Worm (Caenorhabditis elegans): Measurements from ENCODE around the gene T28D9.11.
A peak's percentile ranks its signal among the peaks of the same experiment; 100 is the strongest.

T28D9.11 gene

DNA sequence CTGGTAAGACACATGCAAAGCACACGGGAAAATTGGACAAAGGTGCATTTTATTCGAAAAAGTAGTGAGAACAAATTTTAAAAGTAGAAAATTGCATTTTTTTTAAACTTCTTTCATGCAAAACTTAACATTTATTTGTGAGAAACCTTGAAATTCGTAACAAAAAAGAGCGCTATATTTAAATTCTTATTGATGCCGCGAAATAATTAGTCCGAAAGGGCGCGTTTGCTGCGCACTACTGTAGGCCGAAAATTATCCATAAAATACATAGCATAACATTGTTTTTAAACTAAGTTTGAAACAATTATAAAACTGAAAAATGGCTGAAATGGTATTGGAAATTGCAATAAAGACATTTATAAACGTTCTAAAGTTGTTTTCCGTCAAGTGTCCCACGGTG, 27.9 kb upstream of the T28D9.11 start:
- TF ChIP-seq lin-38 (GFP tag; IDR thresholded peaks at IDR 0.05) (peak; percentile 86), Y75B8A.6 (GFP tag; IDR thresholded peaks at IDR 0.05) (no peak), unc-130 (GFP tag; optimal IDR thresholded peaks at IDR 0.05) (peak; percentile 80)

DNA sequence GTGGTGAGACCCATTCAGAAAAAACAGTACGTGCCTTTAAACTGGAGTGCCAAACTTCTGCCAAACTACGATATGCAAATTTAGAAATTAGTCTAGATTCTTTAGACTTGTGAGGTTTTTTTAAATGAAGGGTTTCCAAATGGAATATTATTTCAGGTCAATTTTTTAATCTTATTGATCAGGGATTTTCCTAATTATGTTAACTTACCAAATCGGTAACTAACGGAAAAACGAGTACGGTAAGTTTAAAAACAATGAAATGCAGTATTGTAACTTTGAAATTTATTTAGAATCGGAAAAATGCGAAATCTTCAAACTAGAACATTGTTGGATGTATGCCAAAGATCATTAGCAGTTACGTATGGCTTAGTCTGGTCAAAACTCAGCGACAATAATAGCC, 24.5 kb upstream of the T28D9.11 start, which contains the start of gene C56E6.7:
Gene C56E6.7, plus strand, starts transcription at position 301 of the 400 bp plus-strand sequence.
- TF ChIP-seq nhr-48 (tag; optimal IDR thresholded peaks at IDR 0.05): no peak
- TF ChIP-seq mep-1 (tag; optimal IDR thresholded peaks at IDR 0.05): no peak
- TF ChIP-seq ztf-7 (tag; optimal IDR thresholded peaks at IDR 0.05): no peak
- no peak for TF ChIP-seq dmd-8 (GFP tag; IDR thresholded peaks at IDR 0.05)
- TF ChIP-seq ceh-82 (tag; optimal IDR thresholded peaks at IDR 0.05): no peak
- TF ChIP-seq unc-130 (GFP tag; optimal IDR thresholded peaks at IDR 0.05): no peak
- no peak for TF ChIP-seq F10B5.3 (tag; optimal IDR thresholded peaks at IDR 0.05)
- no peak for TF ChIP-seq zfp-2 (tag; optimal IDR thresholded peaks at IDR 0.05)
- no peak for TF ChIP-seq pha-4 (GFP tag; IDR thresholded peaks at IDR 0.05)
- TF ChIP-seq pha-4 (tag; optimal IDR thresholded peaks at IDR 0.05): no peak
- no peak for TF ChIP-seq lin-38 (GFP tag; IDR thresholded peaks at IDR 0.05)
- TF ChIP-seq nhr-111 (GFP tag; optimal IDR thresholded peaks at IDR 0.05): no peak
- no peak for TF ChIP-seq rbr-2 (tag; optimal IDR thresholded peaks at IDR 0.05)
- TF ChIP-seq lin-13 (GFP tag; optimal IDR thresholded peaks at IDR 0.05): no peak
- no peak for TF ChIP-seq snpc-4 (tag; optimal IDR thresholded peaks at IDR 0.05)
- TF ChIP-seq tag-97 (GFP tag; IDR thresholded peaks at IDR 0.05): no peak
- no peak for TF ChIP-seq zip-11 (GFP tag; IDR thresholded peaks at IDR 0.05)
- TF ChIP-seq attf-4 (tag; optimal IDR thresholded peaks at IDR 0.05): no peak
- no peak for TF ChIP-seq zfp-3 (GFP tag; conservative IDR thresholded peaks at IDR 0.05)

DNA sequence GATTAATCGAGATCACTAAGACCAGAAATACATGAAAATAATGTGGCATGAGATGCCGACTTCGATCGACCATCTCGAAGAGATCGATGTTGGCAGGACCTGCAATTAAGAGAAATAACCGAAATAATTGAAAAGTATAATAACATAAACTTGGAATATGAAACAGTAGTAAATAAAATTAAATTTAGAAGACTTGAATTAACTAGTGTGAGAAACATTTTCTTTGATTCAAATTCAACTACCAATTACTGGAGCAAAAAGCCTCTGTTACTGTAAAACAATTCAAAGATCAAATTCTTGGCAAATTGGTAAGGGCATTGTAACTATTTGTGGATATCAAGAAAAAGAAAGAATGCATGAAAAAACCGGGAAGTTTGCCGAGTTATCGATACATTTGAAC, 22.1 kb upstream of the T28D9.11 start, which contains the start of gene R05G9R.1:
Gene R05G9R.1, minus strand, starts transcription at position 101 of the 400 bp plus-strand sequence.
- TF ChIP-seq lin-39 (tag; optimal IDR thresholded peaks at IDR 0.05) (no peak), F49E8.2 (tag; optimal IDR thresholded peaks at IDR 0.05; ENCODE audit: borderline replicate concordance) (no peak), nhr-11 (tag; optimal IDR thresholded peaks at IDR 0.05) (no peak), ceh-28 (tag; optimal IDR thresholded peaks at IDR 0.05) (no peak), daf-16 (GFP tag; optimal IDR thresholded peaks at IDR 0.05) (no peak), daf-16 (tag; optimal IDR thresholded peaks at IDR 0.05) (no peak), ama-1 (optimal IDR thresholded peaks at IDR 0.05) (no peak)

DNA sequence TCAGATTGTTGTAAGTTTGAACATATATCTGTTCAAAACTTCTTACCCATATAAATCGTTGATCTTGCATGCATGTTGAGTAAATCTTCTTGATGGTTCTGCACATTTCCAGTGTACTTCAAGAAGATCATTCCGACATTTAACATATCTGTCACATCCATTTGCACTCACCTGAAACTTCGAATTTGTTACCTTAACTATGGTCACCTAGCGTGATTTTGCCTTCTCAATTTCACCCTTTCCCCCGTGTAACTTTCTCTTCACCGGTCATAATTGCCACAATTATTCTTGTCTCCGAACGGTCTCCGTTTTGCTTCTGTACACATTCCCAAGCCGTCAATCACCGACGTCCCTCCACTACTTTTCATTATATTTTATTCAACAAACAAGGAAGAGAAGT, 21.6 kb upstream of the T28D9.11 start:
- TF ChIP-seq ZK546.5 (tag; optimal IDR thresholded peaks at IDR 0.05) (no peak), zfp-3 (GFP tag; conservative IDR thresholded peaks at IDR 0.05) (no peak), unc-62 (GFP tag; optimal IDR thresholded peaks at IDR 0.05 in 1 of 2) (peak in 1 of 2 experiments; percentile 94), unc-62 (tag; optimal IDR thresholded peaks at IDR 0.05) (no peak), dmd-9 (GFP tag; IDR thresholded peaks at IDR 0.05) (no peak), php-3 (GFP tag; IDR thresholded peaks at IDR 0.05) (no peak), attf-4 (tag; optimal IDR thresholded peaks at IDR 0.05) (no peak)

DNA sequence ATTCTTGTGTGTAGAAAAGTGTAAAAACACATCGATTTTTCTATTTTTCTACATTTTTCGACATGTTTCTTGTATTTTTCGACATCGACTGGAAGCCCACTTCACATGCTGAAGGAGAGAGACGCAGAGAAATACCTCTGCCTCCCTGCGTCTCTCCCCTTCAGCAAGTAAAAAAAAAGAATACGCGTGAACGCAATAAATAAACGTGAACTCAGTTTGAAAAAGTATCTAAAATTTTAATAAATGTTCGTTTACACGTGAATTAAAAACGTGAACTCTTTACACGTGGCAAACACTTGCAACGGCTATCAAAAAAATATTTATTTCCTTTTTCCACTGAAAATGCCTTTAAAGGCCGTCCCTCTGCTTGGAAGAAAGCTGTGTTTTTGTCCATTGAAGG, 11.0 kb upstream of the T28D9.11 start, which contains the start of gene R05G9.1:
Gene R05G9.1, plus strand, starts transcription at position 343 of the 400 bp plus-strand sequence.
- no peak for TF ChIP-seq ama-1 (optimal IDR thresholded peaks at IDR 0.05)

DNA sequence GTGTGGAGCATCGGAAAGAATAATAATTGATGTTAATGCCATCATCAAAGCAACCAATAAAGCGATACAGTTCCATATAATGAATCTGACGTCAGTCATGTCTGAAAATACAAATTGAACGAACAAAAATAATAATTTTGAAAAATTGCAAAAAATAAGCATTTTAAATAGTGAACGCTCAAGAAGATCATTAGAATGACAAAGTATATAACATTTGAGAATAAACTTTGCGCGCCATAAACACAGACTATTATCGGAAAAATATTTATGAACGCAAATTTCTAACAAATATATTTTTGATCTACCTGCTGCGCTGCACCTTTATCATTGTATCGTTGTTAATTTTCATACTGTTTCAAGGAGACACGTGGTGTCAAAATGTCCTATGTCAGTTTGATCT, 9.6 kb upstream of the T28D9.11 start, which contains the start of gene R05G9.3:
Gene R05G9.3, minus strand, starts transcription at position 101 of the 400 bp plus-strand sequence.
- TF ChIP-seq unc-130 (GFP tag; optimal IDR thresholded peaks at IDR 0.05) (no peak), nhr-48 (tag; optimal IDR thresholded peaks at IDR 0.05) (no peak), duxl-1 (tag; optimal IDR thresholded peaks at IDR 0.05; ENCODE audit: poor library complexity) (no peak), zip-11 (GFP tag; IDR thresholded peaks at IDR 0.05) (no peak), nhr-11 (tag; optimal IDR thresholded peaks at IDR 0.05) (no peak), mxl-2 (GFP tag; conservative IDR thresholded peaks at IDR 0.05) (no peak), nhr-10 (tag; optimal IDR thresholded peaks at IDR 0.05) (no peak), ceh-20 (GFP tag; IDR thresholded peaks at IDR 0.05) (no peak), nhr-237 (tag; optimal IDR thresholded peaks at IDR 0.05) (no peak), lin-13 (GFP tag; optimal IDR thresholded peaks at IDR 0.05) (no peak), tag-97 (GFP tag; IDR thresholded peaks at IDR 0.05) (no peak), ces-1 (GFP tag; optimal IDR thresholded peaks at IDR 0.05) (no peak), snpc-4 (tag; optimal IDR thresholded peaks at IDR 0.05) (no peak), lin-1 (GFP tag; IDR thresholded peaks at IDR 0.05) (no peak), skn-1 (tag; optimal IDR thresholded peaks at IDR 0.05) (no peak), mdt-29 (GFP tag; IDR thresholded peaks at IDR 0.05) (no peak), php-3 (GFP tag; IDR thresholded peaks at IDR 0.05) (no peak), ZK546.5 (tag; optimal IDR thresholded peaks at IDR 0.05) (no peak), nhr-77 (tag; optimal IDR thresholded peaks at IDR 0.05) (no peak)
